Worm (Caenorhabditis elegans): Measurements from ENCODE around the gene Y54E2A.8.

DNA sequence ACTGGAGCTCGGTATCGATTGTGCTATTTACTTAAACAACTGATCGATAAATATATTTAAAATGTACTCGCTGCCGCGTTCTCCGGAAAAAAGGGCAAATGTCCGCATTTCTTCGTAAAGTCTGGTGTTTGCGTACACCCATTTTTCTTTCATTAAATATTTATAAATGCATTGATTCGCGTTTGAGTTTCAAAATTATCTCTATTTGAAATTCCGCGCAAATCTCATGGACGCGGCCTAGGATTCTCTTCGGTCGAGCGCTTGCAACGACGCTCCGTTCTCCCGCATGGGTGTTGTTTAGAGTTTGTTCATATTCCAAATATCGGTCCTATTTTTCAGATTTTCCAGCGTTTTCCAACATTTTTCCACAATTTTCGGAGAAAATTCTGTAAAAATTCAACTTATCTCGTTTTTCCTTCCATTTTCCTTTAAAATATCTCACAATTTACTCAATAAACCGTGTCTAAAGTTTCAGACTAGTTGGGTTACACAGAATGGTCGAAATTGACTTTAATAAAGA lies 16.9 kb downstream of the Y54E2A.8 start, which contains the start of gene eif-3.B:
- no peak for TF ChIP-seq hlh-26 (GFP tag; conservative IDR thresholded peaks at IDR 0.05)
- TF ChIP-seq Y95B8A.8 (GFP tag; IDR thresholded peaks at IDR 0.05) = 0 out of 2 replicates have a peak, but pooled peaks have one; percentile 37
